Worm (Caenorhabditis elegans) whole organism, L1 larva: Measurements from ENCODE around the gene dohh-1.

Experiments
- C04F5.9 ChIP-seq: sonication (generic microtip); optimal IDR thresholded peaks from 2 replicates; lab custom pipeline; 2016; ENCODE audit warnings: missing genetic modification characterization, missing compliant biosample characterization
- C34B4.2 ChIP-seq: sonication (generic microtip); optimal IDR thresholded peaks from 2 replicates; lab custom pipeline; 2017; ENCODE audit warnings: mild to moderate bottlenecking, missing genetic modification characterization, missing compliant biosample characterization
- alr-1 ChIP-seq: fragments of 200-800 bp; sonication (Bioruptor generic); optimal IDR thresholded peaks from 2 replicates; lab custom pipeline; 2018; ENCODE audit warnings: borderline replicate concordance, mild to moderate bottlenecking, missing genetic modification characterization, missing compliant biosample characterization
- ceh-88 ChIP-seq: fragments of 200-800 bp; sonication (Bioruptor generic); IDR thresholded peaks from 2 replicates; pipeline ENCODE4 v1.3.6; 2022; ENCODE audit warnings: missing genetic modification characterization, missing compliant biosample characterization
- ces-1 ChIP-seq: fragments of 150-350 bp; optimal IDR thresholded peaks from 2 replicates; lab custom pipeline; 2014; ENCODE audit warnings: missing biosample characterization, missing genetic modification reagents, missing genetic modification characterization
- efl-1 ChIP-seq, 4 experiments: fragments of 150-350 bp; optimal IDR thresholded peaks in 3 of 4; peaks in 1 of 4; 1 replicate in 1 of 4; 2 replicates in 3 of 4; lab custom pipeline; 2014; ENCODE audit warnings: missing biosample characterization in 2 of 4, missing genetic modification characterization in 2 of 4, missing genetic modification reagents in 2 of 4
- egl-13 ChIP-seq: sonication (generic microtip); optimal IDR thresholded peaks from 2 replicates; lab custom pipeline; 2016; ENCODE audit warnings: missing genotype, missing genetic modification reagents, missing genetic modification characterization, missing compliant biosample characterization
- ets-5 ChIP-seq: fragments of 200-800 bp; sonication (Bioruptor generic); IDR thresholded peaks from 2 replicates; pipeline ENCODE4 v1.3.6; 2022; ENCODE audit warnings: missing genetic modification characterization, missing compliant biosample characterization
- fkh-4 ChIP-seq: sonication (generic microtip); optimal IDR thresholded peaks from 2 replicates; lab custom pipeline; 2016; ENCODE audit warnings: missing compliant biosample characterization, missing genetic modification characterization, borderline replicate concordance
- hlh-4 ChIP-seq: sonication (generic microtip); optimal IDR thresholded peaks from 2 replicates; lab custom pipeline; 2016; ENCODE audit warnings: mild to moderate bottlenecking, missing genetic modification characterization, missing compliant biosample characterization
- hpl-2 ChIP-seq: fragments of 150-350 bp; optimal IDR thresholded peaks from 2 replicates; lab custom pipeline; 2014; ENCODE audit warnings: missing biosample characterization, missing genetic modification reagents, missing genetic modification characterization
- irx-1 ChIP-seq: sonication (generic microtip); optimal IDR thresholded peaks from 2 replicates; lab custom pipeline; 2016; ENCODE audit warnings: missing genetic modification characterization, missing compliant biosample characterization
- isw-1 ChIP-seq: fragments of 200-800 bp; sonication (Bioruptor generic); IDR thresholded peaks from 2 replicates; pipeline ENCODE4 v1.3.6; 2022; ENCODE audit warnings: missing genetic modification characterization, missing compliant biosample characterization
- jun-1 ChIP-seq: fragments of 150-350 bp; optimal IDR thresholded peaks from 2 replicates; lab custom pipeline; 2014; ENCODE audit warnings: missing biosample characterization, missing genetic modification reagents, missing genetic modification characterization
- lin-13 ChIP-seq: fragments of 150-350 bp; optimal IDR thresholded peaks from 2 replicates; lab custom pipeline; 2014; ENCODE audit warnings: missing biosample characterization, missing genetic modification reagents, missing genetic modification characterization
- lin-35 ChIP-seq, 2 experiments: fragments of 150-350 bp; optimal IDR thresholded peaks; 2 replicates each; lab custom pipeline; 2014; ENCODE audit warnings: missing biosample characterization in 2 of 2, missing genetic modification characterization in 2 of 2, missing genetic modification reagents in 2 of 2
- mab-9 ChIP-seq: fragments of 200-800 bp; sonication (Bioruptor generic); IDR thresholded peaks from 2 replicates; pipeline ENCODE4 v1.3.6; 2022; ENCODE audit warnings: missing genetic modification reagents, missing genetic modification characterization, missing compliant biosample characterization
- mef-2 ChIP-seq: fragments of 150-350 bp; optimal IDR thresholded peaks from 2 replicates; lab custom pipeline; 2014; ENCODE audit warnings: missing biosample characterization, missing genetic modification characterization
- mep-1 ChIP-seq: fragments of 150-350 bp; optimal IDR thresholded peaks from 2 replicates; lab custom pipeline; 2014; ENCODE audit warnings: missing biosample characterization, missing genetic modification characterization
- nhr-11 ChIP-seq: fragments of 150-350 bp; optimal IDR thresholded peaks from 2 replicates; lab custom pipeline; 2014; ENCODE audit warnings: missing biosample characterization, missing genetic modification characterization
- nhr-12 ChIP-seq: sonication (generic microtip); optimal IDR thresholded peaks from 2 replicates; lab custom pipeline; 2017; ENCODE audit warnings: missing biosample characterization, missing genetic modification characterization
- nhr-19 ChIP-seq: fragments of 200-800 bp; sonication (Bioruptor generic); conservative IDR thresholded peaks from 2 replicates; pipeline ENCODE4 v1.3.6; 2022; ENCODE audit warnings: missing genetic modification characterization, missing compliant biosample characterization
- nhr-20 ChIP-seq: sonication (generic microtip); optimal IDR thresholded peaks from 2 replicates; lab custom pipeline; 2016; ENCODE audit warnings: mild to moderate bottlenecking, missing genetic modification characterization, missing compliant biosample characterization
- nhr-28 ChIP-seq: fragments of 150-350 bp; optimal IDR thresholded peaks from 2 replicates; lab custom pipeline; 2014; ENCODE audit warnings: missing biosample characterization, missing genetic modification characterization
- nhr-47 ChIP-seq: sonication (generic microtip); optimal IDR thresholded peaks from 2 replicates; lab custom pipeline; 2016; ENCODE audit warnings: mild to moderate bottlenecking, missing genetic modification characterization, moderate library complexity, missing compliant biosample characterization
- nhr-71 ChIP-seq: sonication (generic microtip); optimal IDR thresholded peaks from 2 replicates; lab custom pipeline; 2016; ENCODE audit warnings: mild to moderate bottlenecking, missing genetic modification characterization, moderate library complexity, missing compliant biosample characterization
- nhr-76 ChIP-seq: sonication (generic microtip); optimal IDR thresholded peaks from 2 replicates; lab custom pipeline; 2017; ENCODE audit warnings: missing biosample characterization, missing genetic modification characterization
- nhr-77 ChIP-seq: fragments of 150-350 bp; optimal IDR thresholded peaks from 2 replicates; lab custom pipeline; 2014; ENCODE audit warnings: missing biosample characterization, missing genetic modification characterization
- nhr-85 ChIP-seq: sonication (generic microtip); peaks from one replicate; lab custom pipeline; 2016; ENCODE audit warnings: missing genetic modification characterization, inconsistent platforms, missing compliant biosample characterization
- nhr-90 ChIP-seq: sonication (generic microtip); optimal IDR thresholded peaks from 2 replicates; lab custom pipeline; 2016; ENCODE audit warnings: mild to moderate bottlenecking, missing genetic modification characterization, missing compliant biosample characterization; ENCODE audit not compliant: poor library complexity
- pax-3 ChIP-seq: fragments of 200-800 bp; sonication (Bioruptor generic); optimal IDR thresholded peaks from 2 replicates; lab custom pipeline; 2018; ENCODE audit warnings: mild to moderate bottlenecking, missing genetic modification characterization, moderate library complexity, missing compliant biosample characterization
- pqm-1 ChIP-seq: sonication (generic microtip); optimal IDR thresholded peaks from 3 replicates; lab custom pipeline; 2017; ENCODE audit warnings: missing biosample characterization, missing genetic modification characterization
- skn-1 ChIP-seq: fragments of 150-350 bp; optimal IDR thresholded peaks from 2 replicates; lab custom pipeline; 2014; ENCODE audit warnings: missing biosample characterization, missing genetic modification characterization
- snpc-4 ChIP-seq: fragments of 150-350 bp; optimal IDR thresholded peaks from 2 replicates; lab custom pipeline; 2014; ENCODE audit warnings: missing biosample characterization, missing genetic modification characterization
- snu-23 ChIP-seq: sonication (generic microtip); optimal IDR thresholded peaks from 2 replicates; lab custom pipeline; 2016; ENCODE audit warnings: missing genetic modification characterization, missing compliant biosample characterization
- sox-4 ChIP-seq: sonication (generic microtip); optimal IDR thresholded peaks from 2 replicates; lab custom pipeline; 2016; ENCODE audit warnings: missing genetic modification characterization, missing compliant biosample characterization
- sup-37 ChIP-seq: fragments of 200-800 bp; sonication (Bioruptor generic); optimal IDR thresholded peaks from 2 replicates; lab custom pipeline; 2018; ENCODE audit warnings: mild to moderate bottlenecking, missing genetic modification characterization, missing compliant biosample characterization
- unc-130 ChIP-seq: fragments of 150-350 bp; optimal IDR thresholded peaks from 2 replicates; lab custom pipeline; 2017; ENCODE audit warnings: missing biosample characterization, missing genetic modification characterization, inconsistent platforms
- xbp-1 ChIP-seq: sonication (generic microtip); optimal IDR thresholded peaks from 2 replicates; lab custom pipeline; 2016; ENCODE audit warnings: missing genetic modification characterization, missing compliant biosample characterization
- zag-1 ChIP-seq: fragments of 150-350 bp; optimal IDR thresholded peaks from 2 replicates; lab custom pipeline; 2014; ENCODE audit warnings: missing biosample characterization, missing genetic modification characterization
- ztf-11 ChIP-seq, 2 experiments: sonication (generic microtip); optimal IDR thresholded peaks; 2 replicates each; lab custom pipeline; 2016 to 2017; ENCODE audit warnings: missing genetic modification characterization in 2 of 2, missing biosample characterization in 1 of 2, missing compliant biosample characterization in 1 of 2

dohh-1 gene

DNA sequence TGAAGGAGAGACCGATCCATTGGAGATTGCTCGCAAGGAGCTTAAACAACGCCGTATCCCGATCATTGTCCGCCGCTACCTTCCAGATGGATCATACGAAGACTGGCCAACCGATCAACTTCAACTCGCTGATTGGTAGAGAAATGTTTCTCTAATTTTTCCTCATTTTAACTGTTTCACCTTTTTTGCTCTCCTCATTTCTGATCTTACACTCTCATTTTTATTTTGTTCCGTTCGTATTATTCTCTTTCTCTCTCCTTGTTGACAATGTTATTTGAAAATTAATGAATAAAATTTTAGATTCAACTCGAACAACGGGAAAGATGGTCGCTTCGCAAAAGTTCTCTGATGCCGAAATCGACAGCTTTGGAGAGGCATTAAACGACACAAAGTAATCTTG lies at the start of gene dohh-1:
dohh-1 (plus strand) TSS at position 301 of the 400 bp plus-strand sequence.
- TF ChIP-seq fkh-4 (tag; lab: Kevin White, UChicago) (no peak), efl-1 (optimal IDR thresholded peaks at IDR 0.05; lab: Kevin White, UChicago) (no peak), efl-1 (GFP tag; optimal IDR thresholded peaks at IDR 0.05 in 1 of 2; lab: Kevin White, UChicago) (peak in 1 of 2 experiments; percentile 14), jun-1 (tag; lab: Kevin White, UChicago) (no peak)

DNA sequence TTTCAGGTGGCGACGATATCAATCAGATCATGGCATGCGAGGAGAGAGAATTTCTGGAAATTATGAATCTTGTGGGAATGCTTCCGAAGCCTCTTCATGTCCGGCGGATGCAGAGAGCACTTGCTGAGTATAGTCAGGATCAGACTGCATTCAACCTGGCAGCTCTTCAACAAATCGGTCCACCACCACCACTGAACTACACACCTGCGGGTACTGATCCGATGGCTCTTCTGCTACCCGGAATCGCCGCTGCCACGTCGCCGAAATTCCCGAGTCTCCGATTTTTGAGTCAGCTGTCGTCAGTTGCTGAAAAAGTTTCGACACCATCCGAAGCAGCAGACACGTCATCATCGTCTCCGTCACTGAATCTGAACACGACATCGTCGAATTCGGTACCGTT lies 48.8 kb upstream of the dohh-1 start:
- TF ChIP-seq fkh-4 (tag; lab: Kevin White, UChicago) (no peak), nhr-28 (tag; lab: Kevin White, UChicago) (no peak)

DNA sequence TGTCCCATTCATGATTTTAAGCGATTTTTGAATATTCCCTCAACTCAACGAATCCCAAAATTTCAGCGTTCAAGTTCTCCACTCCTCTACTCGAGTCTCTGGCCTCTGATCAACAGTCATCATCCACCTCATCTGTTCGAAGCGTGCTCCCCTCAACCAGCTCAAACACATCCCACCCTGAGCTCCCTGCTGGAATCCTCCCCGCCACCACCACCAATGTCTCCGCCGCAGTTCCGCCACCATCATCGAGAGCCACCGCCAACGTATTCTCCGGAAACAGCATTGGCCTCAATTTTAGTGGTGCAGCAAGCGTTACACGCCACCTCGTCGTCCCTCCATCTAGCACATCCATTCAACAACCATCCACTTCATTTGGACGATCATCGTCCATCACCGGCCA lies 48.2 kb upstream of the dohh-1 start:
- no peak for TF ChIP-seq mef-2 (tag; lab: Kevin White, UChicago)
- TF ChIP-seq, all 84 proteins: peak for 0

ce11 chrII:10533985-10534384 lies 45.8 kb upstream of the dohh-1 start:
- TF ChIP-seq snu-23 (GFP tag; lab: Kevin White, UChicago) (no peak), unc-130 (tag; lab: Kevin White, UChicago) (no peak), nhr-85 (tag; lab: Kevin White, UChicago) (peak; percentile 34), pqm-1 (tag; lab: Kevin White, UChicago) (no peak), C34B4.2 (tag; lab: Kevin White, UChicago) (no peak)

DNA sequence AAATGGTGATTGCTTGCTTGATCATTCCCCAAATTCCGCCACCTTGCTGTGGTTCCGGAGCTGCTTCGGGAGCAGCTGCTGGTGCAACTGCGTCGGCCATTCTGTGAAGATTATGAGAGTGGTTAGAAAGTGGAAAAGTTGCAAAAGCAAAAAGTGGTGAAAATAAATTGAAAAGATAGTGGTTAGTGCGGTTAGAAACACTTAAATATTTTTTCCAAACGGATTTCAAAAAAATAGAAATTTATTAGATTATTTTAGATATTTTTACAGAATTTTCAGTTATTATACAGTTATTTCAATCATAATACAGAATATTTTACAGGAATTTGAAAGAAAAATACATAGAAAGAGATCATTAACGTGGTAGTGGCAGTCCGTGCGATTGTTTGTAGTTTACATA lies 42.2 kb upstream of the dohh-1 start, which contains the start of gene R166.2:
R166.2 (minus strand) TSS at position 101 of the 400 bp plus-strand sequence.
- TF ChIP-seq egl-13 (tag; lab: Kevin White, UChicago), result no peak
- TF ChIP-seq nhr-11 (tag; lab: Kevin White, UChicago), result no peak
- TF ChIP-seq nhr-20 (tag; lab: Kevin White, UChicago), result no peak
- no peak for TF ChIP-seq lin-13 (GFP tag; lab: Kevin White, UChicago)
- no peak for TF ChIP-seq alr-1 (tag; lab: Kevin White, UChicago)
- TF ChIP-seq mep-1 (tag; lab: Kevin White, UChicago), result no peak
- no peak for TF ChIP-seq nhr-85 (tag; lab: Kevin White, UChicago)

DNA sequence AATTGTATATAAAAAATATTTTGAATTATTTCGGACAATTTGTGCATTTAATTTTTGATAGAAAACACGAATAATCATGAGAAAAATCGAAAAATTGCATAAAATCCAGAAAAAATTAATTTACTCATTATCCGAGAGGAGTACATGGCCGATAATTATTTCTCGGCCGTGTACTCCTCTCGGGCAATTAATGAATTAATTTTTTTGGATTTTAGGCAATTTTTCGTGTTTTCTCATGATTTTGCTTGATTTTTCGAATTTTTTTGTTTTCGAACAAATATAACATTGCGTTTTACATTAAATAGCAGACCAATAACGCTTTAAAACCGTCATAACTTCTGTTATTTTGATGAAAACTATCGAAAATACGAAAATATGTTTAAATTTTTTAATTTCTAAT lies 41.8 kb upstream of the dohh-1 start:
- TF ChIP-seq ztf-11 (tag; optimal IDR thresholded peaks at IDR 0.05; lab: Kevin White, UChicago) (peak in 1 of 2 experiments; percentile 94), nhr-47 (tag; lab: Kevin White, UChicago) (peak; percentile 88), irx-1 (peak; percentile 94), snu-23 (GFP tag; lab: Kevin White, UChicago) (peak; percentile 84), nhr-71 (tag; lab: Kevin White, UChicago) (peak; percentile 87), nhr-19 (GFP tag; lab: Robert Waterston, UW) (peak; percentile 78), zag-1 (tag; lab: Kevin White, UChicago) (no peak), ets-5 (no peak), sox-4 (tag; lab: Kevin White, UChicago) (peak; percentile 82), hpl-2 (GFP tag; lab: Kevin White, UChicago) (no peak), isw-1 (GFP tag; lab: Robert Waterston, UW) (peak; percentile 25; the same call in 1 of the 2 replicates), ceh-88 (GFP tag; lab: Robert Waterston, UW) (no peak), fkh-4 (tag; lab: Kevin White, UChicago) (peak; percentile 97), pax-3 (tag; lab: Kevin White, UChicago) (peak; percentile 85), lin-13 (GFP tag; lab: Kevin White, UChicago) (peak; percentile 65), alr-1 (tag; lab: Kevin White, UChicago) (no peak), nhr-90 (peak; percentile 91), lin-35 (GFP tag; optimal IDR thresholded peaks at IDR 0.05; lab: Kevin White, UChicago) (peak; percentile 51 to 62), ces-1 (GFP tag; lab: Kevin White, UChicago) (no peak), sup-37 (GFP tag; lab: Kevin White, UChicago) (peak; percentile 40), C04F5.9 (tag; lab: Kevin White, UChicago) (peak; percentile 88), mep-1 (tag; lab: Kevin White, UChicago) (peak; percentile 48), nhr-77 (tag; lab: Kevin White, UChicago) (peak; percentile 10), hlh-4 (tag; lab: Kevin White, UChicago) (peak; percentile 70), snpc-4 (tag; lab: Kevin White, UChicago) (peak; percentile 19), nhr-76 (tag; lab: Kevin White, UChicago) (no peak), skn-1 (peak; percentile 63), mef-2 (tag; lab: Kevin White, UChicago) (no peak), nhr-12 (tag; lab: Kevin White, UChicago) (no peak), xbp-1 (peak; percentile 81), mab-9 (GFP tag; lab: Robert Waterston, UW) (peak; percentile 77; the same call in 1 of the 2 replicates), nhr-28 (tag; lab: Kevin White, UChicago) (no peak)
